Worm (Caenorhabditis elegans): ENCODE measurements around the gene K06H6.2.

The K06H6.2 gene

DNA sequence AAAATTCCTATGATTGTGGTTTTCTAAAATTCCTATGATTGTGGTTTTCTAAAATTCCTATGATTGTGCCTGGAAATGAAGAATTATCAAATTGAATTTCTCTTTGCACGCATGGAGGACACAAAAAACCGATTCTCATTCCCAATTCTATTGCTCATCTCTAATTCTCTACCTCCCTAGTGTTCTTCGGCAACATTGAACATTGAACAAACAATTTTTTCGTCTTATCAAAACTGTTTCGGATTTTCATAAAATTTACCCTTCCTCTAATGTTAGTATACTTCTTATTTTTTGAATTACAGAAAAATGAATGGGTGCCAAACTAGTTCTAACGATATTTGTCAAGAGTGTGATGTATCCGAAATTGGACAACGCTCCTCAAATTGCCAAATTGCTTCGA is 50.7 kb downstream of the K06H6.2 start, which contains the start of gene pals-31:
TSS of gene pals-31 (plus strand) at position 301 of the 400 bp plus-strand sequence.
- TF ChIP-seq pag-3 (tag; optimal IDR thresholded peaks at IDR 0.05; ENCODE audit: borderline replicate concordance, insufficient read depth) (no peak), ztf-4 (tag; optimal IDR thresholded peaks at IDR 0.05) (no peak), nhr-76 (tag; optimal IDR thresholded peaks at IDR 0.05) (no peak), tbx-2 (tag; optimal IDR thresholded peaks at IDR 0.05) (no peak), pax-3 (tag; optimal IDR thresholded peaks at IDR 0.05) (no peak), aly-2 (tag; optimal IDR thresholded peaks at IDR 0.05) (no peak), C34B4.2 (tag; optimal IDR thresholded peaks at IDR 0.05) (no peak), efl-1 (optimal IDR thresholded peaks at IDR 0.05) (no peak), efl-1 (GFP tag; optimal IDR thresholded peaks at IDR 0.05 in 1 of 2) (no peak), nhr-19 (GFP tag; conservative IDR thresholded peaks at IDR 0.05) (no peak), nhr-85 (tag) (no peak), unc-30 (tag; optimal IDR thresholded peaks at IDR 0.05) (no peak), lin-14 (GFP tag; optimal IDR thresholded peaks at IDR 0.05) (no peak), lin-13 (GFP tag; optimal IDR thresholded peaks at IDR 0.05) (no peak), Y116A8C.19 (tag; optimal IDR thresholded peaks at IDR 0.05; ENCODE audit: borderline replicate concordance) (no peak), lin-39 (tag; optimal IDR thresholded peaks at IDR 0.05) (no peak), lsy-2 (tag; optimal IDR thresholded peaks at IDR 0.05) (no peak), nhr-90 (tag; optimal IDR thresholded peaks at IDR 0.05; ENCODE audit: poor library complexity) (no peak)
